Worm (Caenorhabditis elegans): ENCODE results near the gene R166.3.

DNA sequence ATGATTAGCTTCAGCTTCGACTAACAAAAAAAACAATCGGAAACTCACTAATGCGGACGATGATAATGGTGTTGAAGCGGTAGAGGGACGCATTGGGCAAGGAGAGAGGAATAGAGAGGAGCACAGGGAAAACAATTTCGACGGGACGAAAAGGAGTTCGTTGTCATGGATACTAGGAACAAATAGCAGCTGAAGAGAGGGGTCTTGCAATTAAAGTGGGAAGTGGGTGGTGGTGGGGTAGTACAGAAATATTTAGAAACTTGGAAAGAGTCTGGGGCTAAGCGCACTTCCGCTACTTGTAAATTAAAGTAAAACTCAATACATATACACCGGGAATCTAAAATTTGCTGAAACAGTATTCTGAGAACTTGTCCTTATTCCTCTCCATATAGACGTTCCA, 29.4 kb downstream of the R166.3 start, which contains the start of gene F59B10.2:
- no peak for TF ChIP-seq unc-3 (GFP tag; conservative IDR thresholded peaks at IDR 0.05)
- no peak for TF ChIP-seq unc-3 (tag; optimal IDR thresholded peaks at IDR 0.05)
- no peak for TF ChIP-seq elt-2 (tag; optimal IDR thresholded peaks at IDR 0.05)
- TF ChIP-seq hlh-30 (tag; optimal IDR thresholded peaks at IDR 0.05; ENCODE audit: insufficient read depth) = no peak
- TF ChIP-seq fkh-6 (tag; optimal IDR thresholded peaks at IDR 0.05) = no peak
- no peak for TF ChIP-seq pha-4 (tag; optimal IDR thresholded peaks at IDR 0.05)
- no peak for TF ChIP-seq sdc-2 (tag; optimal IDR thresholded peaks at IDR 0.05)
- no peak for TF ChIP-seq T23F11.4 (GFP tag; optimal IDR thresholded peaks at IDR 0.05)
- TF ChIP-seq dmd-4 (tag; optimal IDR thresholded peaks at IDR 0.05; ENCODE audit: borderline replicate concordance) = no peak
- no peak for TF ChIP-seq F13H6.1 (tag; optimal IDR thresholded peaks at IDR 0.05)
- TF ChIP-seq ama-1 (optimal IDR thresholded peaks at IDR 0.05) = no peak
- no peak for TF ChIP-seq ceh-2 (tag; optimal IDR thresholded peaks at IDR 0.05)
- no peak for TF ChIP-seq pros-1 (tag; optimal IDR thresholded peaks at IDR 0.05)
- TF ChIP-seq unc-86 (tag; optimal IDR thresholded peaks at IDR 0.05) = no peak
